Worm (Caenorhabditis elegans): ENCODE measurements around the gene F54D5.24.

F54D5.24 gene

ce11 chrII:11582698-11583097 is 26.9 kb downstream of the F54D5.24 start, which contains the start of gene ints-7:
TSS of gene ints-7 (plus strand) at chrII:11582849.
- TF ChIP-seq ekl-4 (GFP tag; IDR thresholded peaks at IDR 0.05) (peak; percentile 49; the same call in 1 of the 2 replicates), B0336.3 (GFP tag; IDR thresholded peaks at IDR 0.05) (peak; percentile 47; the same call in 1 of the 2 replicates), C17E4.6 (GFP tag; IDR thresholded peaks at IDR 0.05) (0 out of 2 replicates have a peak, but pooled peaks have one; percentile 31), attf-6 (GFP tag; IDR thresholded peaks at IDR 0.05) (no peak), hrde-1 (tag; optimal IDR thresholded peaks at IDR 0.05; ENCODE audit: borderline replicate concordance) (peak; percentile 64), madf-6 (GFP tag; IDR thresholded peaks at IDR 0.05) (peak; percentile 40; the same call in 1 of the 2 replicates), madf-3 (GFP tag; IDR thresholded peaks at IDR 0.05) (0 out of 2 replicates have a peak, but pooled peaks have one; percentile 56), dox-1 (GFP tag; IDR thresholded peaks at IDR 0.05) (no peak), F52B5.7 (tag; optimal IDR thresholded peaks at IDR 0.05) (peak; percentile 9), snpc-4 (GFP tag; optimal IDR thresholded peaks at IDR 0.05) (no peak), snpc-4 (tag; optimal IDR thresholded peaks at IDR 0.05) (no peak), snpc-1.3 (tag; optimal IDR thresholded peaks at IDR 0.05; ENCODE audit: insufficient read depth) (peak; percentile 4), hsf-1 (GFP tag; IDR thresholded peaks at IDR 0.05) (0 out of 2 replicates have a peak, but pooled peaks have one; percentile 42), xnd-1 (tag; optimal IDR thresholded peaks at IDR 0.05) (peak; percentile 7)

ce11 chrII:11588304-11588703 is 32.6 kb downstream of the F54D5.24 start:
- TF ChIP-seq egl-18 (GFP tag; IDR thresholded peaks at IDR 0.05): no peak
- 0 out of 2 replicates have a peak, but pooled peaks have one; percentile 34 for TF ChIP-seq madf-3 (GFP tag; IDR thresholded peaks at IDR 0.05)

DNA sequence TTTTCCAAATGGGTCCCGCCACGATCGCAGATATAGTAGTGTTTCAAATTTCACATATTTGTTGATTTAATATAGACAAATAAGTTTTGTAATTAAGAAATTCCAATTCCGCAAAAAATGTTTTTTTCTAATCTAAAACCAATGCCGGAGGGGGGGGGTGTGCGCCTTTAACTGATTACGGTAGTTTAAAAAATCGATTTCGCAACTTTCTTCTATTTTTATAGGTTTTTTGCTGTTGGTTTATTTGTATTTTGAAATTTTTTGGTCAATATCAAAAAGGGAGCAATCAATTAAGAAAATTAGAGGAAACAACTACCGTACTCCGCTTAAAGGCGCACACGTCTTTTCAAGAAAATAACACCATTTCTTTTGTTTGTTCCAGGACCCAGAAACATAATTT is 35.8 kb downstream of the F54D5.24 start:
- TF ChIP-seq Y95B8A.8 (GFP tag; IDR thresholded peaks at IDR 0.05) (no peak), F22D6.2 (tag; optimal IDR thresholded peaks at IDR 0.05) (no peak), lsl-1 (GFP tag; optimal IDR thresholded peaks at IDR 0.05) (peak; percentile 53), cebp-1 (GFP tag; IDR thresholded peaks at IDR 0.05) (no peak), cebp-1 (tag; optimal IDR thresholded peaks at IDR 0.05) (peak; percentile 35)

- TF ChIP-seq die-1 (tag; optimal IDR thresholded peaks at IDR 0.05) (no peak), Y53F4B.3 (GFP tag; IDR thresholded peaks at IDR 0.05) (no peak), nhr-27 (tag; optimal IDR thresholded peaks at IDR 0.05) (no peak), him-1 (tag; optimal IDR thresholded peaks at IDR 0.05) (peak; percentile 55), sdz-38 (tag; optimal IDR thresholded peaks at IDR 0.05) (no peak), ceh-40 (GFP tag; IDR thresholded peaks at IDR 0.05) (no peak), B0336.3 (GFP tag; IDR thresholded peaks at IDR 0.05) (peak; percentile 36; the same call in 1 of the 2 replicates), Y95B8A.8 (GFP tag; IDR thresholded peaks at IDR 0.05) (0 out of 2 replicates have a peak, but pooled peaks have one; percentile 49), snpc-3.4 (tag; optimal IDR thresholded peaks at IDR 0.05) (peak; percentile 5), ceh-79 (tag; optimal IDR thresholded peaks at IDR 0.05) (no peak), pbrm-1 (GFP tag; IDR thresholded peaks at IDR 0.05) (no peak), F52B5.7 (tag; optimal IDR thresholded peaks at IDR 0.05) (no peak), efl-1 (GFP tag; optimal IDR thresholded peaks at IDR 0.05) (no peak), K12H6.12 (tag; optimal IDR thresholded peaks at IDR 0.05) (no peak), nhr-90 (tag; optimal IDR thresholded peaks at IDR 0.05) (no peak), madf-8 (GFP tag; conservative IDR thresholded peaks at IDR 0.05) (0 out of 2 replicates have a peak, but pooled peaks have one; percentile 20), B0019.2 (GFP tag; conservative IDR thresholded peaks at IDR 0.05) (no peak), snpc-4 (GFP tag; optimal IDR thresholded peaks at IDR 0.05) (no peak), snpc-4 (tag; optimal IDR thresholded peaks at IDR 0.05) (peak in 1 of 4 experiments; percentile 1), dpff-1 (tag; optimal IDR thresholded peaks at IDR 0.05) (no peak), F33H1.4 (GFP tag; IDR thresholded peaks at IDR 0.05) (no peak), lin-26 (GFP tag; IDR thresholded peaks at IDR 0.05) (no peak)
Observed at ce11 chrII:11592023-11592422, 36.3 kb downstream of the F54D5.24 start, which contains the start of gene F07A11.1. TSS of gene F07A11.1 (minus strand) at chrII:11592123.
